Fruit fly (Drosophila melanogaster) whole organism, wandering third instar larva: ENCODE results near the gene Pex12.

Experiments
- Abd-B ChIP-seq: fragments of >200 bp; optimal IDR thresholded peaks from 2 replicates; lab custom pipeline; 2017; ENCODE audit warnings: missing biosample characterization, missing genetic modification characterization
- CG9705 ChIP-seq: fragments of 200-800 bp; sonication (Bioruptor generic); optimal IDR thresholded peaks from 2 replicates; lab custom pipeline; 2018; ENCODE audit warnings: missing biosample characterization, mild to moderate bottlenecking, missing genetic modification characterization
- CrebA ChIP-seq: fragments of 200-800 bp; sonication (Bioruptor generic); optimal IDR thresholded peaks from 2 replicates; lab custom pipeline; 2016; ENCODE audit warnings: missing biosample characterization, mild to moderate bottlenecking, missing genetic modification characterization, borderline replicate concordance
- Dfd ChIP-seq: fragments of >200 bp; optimal IDR thresholded peaks from 2 replicates; lab custom pipeline; 2017; ENCODE audit warnings: missing biosample characterization, missing genetic modification characterization
- Dif ChIP-seq: fragments of 200-275, 200-300 bp; sonication (Bioruptor generic); optimal IDR thresholded peaks from 2 replicates; lab custom pipeline; 2018; ENCODE audit warnings: missing biosample characterization, missing genetic modification characterization; ENCODE audit not compliant: partially characterized antibody
- GATAd ChIP-seq: sonication (Bioruptor generic); optimal IDR thresholded peaks from 2 replicates; lab custom pipeline; 2016; ENCODE audit warnings: missing biosample characterization, missing genetic modification characterization
- HLH106 ChIP-seq: fragments of 200-800 bp; optimal IDR thresholded peaks from 3 replicates; lab custom pipeline; 2019; ENCODE audit warnings: missing biosample characterization, mild to moderate bottlenecking, missing genetic modification characterization, moderate library complexity
- Hnf4 ChIP-seq: fragments of 200-800 bp; sonication (Bioruptor generic); optimal IDR thresholded peaks from 2 replicates; lab custom pipeline; 2016; ENCODE audit warnings: missing biosample characterization, mild to moderate bottlenecking, missing genetic modification characterization
- Hr78 ChIP-seq: fragments of >200 bp; optimal IDR thresholded peaks from 2 replicates; lab custom pipeline; 2017; ENCODE audit warnings: missing biosample characterization, missing genetic modification characterization
- Hr83 ChIP-seq: fragments of 200-300 bp; sonication (Bioruptor generic); optimal IDR thresholded peaks from 2 replicates; lab custom pipeline; 2016; ENCODE audit warnings: missing biosample characterization, mild to moderate bottlenecking, missing genetic modification characterization, moderate library complexity; ENCODE audit not compliant: poor library complexity, severe bottlenecking
- Jra ChIP-seq: sonication (Bioruptor generic); optimal IDR thresholded peaks from 2 replicates; lab custom pipeline; 2016; ENCODE audit warnings: missing biosample characterization, missing genetic modification characterization
- Mio ChIP-seq: sonication (Bioruptor generic); optimal IDR thresholded peaks from 2 replicates; lab custom pipeline; 2016; ENCODE audit warnings: missing biosample characterization, missing genetic modification characterization
- OdsH ChIP-seq: fragments of 200-800 bp; sonication (Bioruptor generic); optimal IDR thresholded peaks from 2 replicates; lab custom pipeline; 2016; ENCODE audit warnings: missing biosample characterization, mild to moderate bottlenecking, missing genetic modification characterization
- Rel ChIP-seq, 2 experiments: fragments of 200-800 bp; sonication (Bioruptor generic) in 1 of 2; optimal IDR thresholded peaks; 2 replicates in 1 of 2; 3 replicates in 1 of 2; lab custom pipeline; 2016 to 2019; ENCODE audit warnings: mild to moderate bottlenecking in 2 of 2, missing biosample characterization in 2 of 2, missing genetic modification characterization in 2 of 2, moderate library complexity in 1 of 2
- Sp1 ChIP-seq: fragments of 200-800 bp; sonication (Bioruptor generic); optimal IDR thresholded peaks from 3 replicates; lab custom pipeline; 2019; ENCODE audit warnings: missing biosample characterization, mild to moderate bottlenecking, missing genetic modification characterization, moderate library complexity
- br ChIP-seq: fragments of 200-800 bp; sonication (Bioruptor generic); optimal IDR thresholded peaks from 2 replicates; lab custom pipeline; 2016; ENCODE audit warnings: missing biosample characterization, missing genetic modification characterization
- brk ChIP-seq: fragments of 200-800 bp; sonication (Bioruptor generic); optimal IDR thresholded peaks from 2 replicates; lab custom pipeline; 2016; ENCODE audit warnings: missing biosample characterization, mild to moderate bottlenecking, missing genetic modification characterization
- dl ChIP-seq, 2 experiments: fragments of 175-275, 200-275 bp in 1 of 2; fragments of 200-275 bp in 1 of 2; sonication (Bioruptor generic); optimal IDR thresholded peaks; lab custom pipeline; 2018; ENCODE audit warnings: mild to moderate bottlenecking in 2 of 2, missing biosample characterization in 2 of 2, missing genetic modification characterization in 2 of 2, moderate library complexity in 2 of 2; ENCODE audit not compliant: partially characterized antibody in 2 of 2, insufficient read depth in 1 of 2
- dsf ChIP-seq: sonication (Bioruptor generic); optimal IDR thresholded peaks from 2 replicates; lab custom pipeline; 2016; ENCODE audit warnings: missing biosample characterization, missing genetic modification characterization, borderline replicate concordance
- foxo ChIP-seq, 2 experiments: fragments of 200-800 bp; sonication (Bioruptor generic); optimal IDR thresholded peaks; 2 replicates in 1 of 2; 3 replicates in 1 of 2; lab custom pipeline; 2016 to 2017; ENCODE audit warnings: missing biosample characterization in 2 of 2, missing genetic modification characterization in 2 of 2
- fru ChIP-seq: fragments of 200-800 bp; sonication (Bioruptor generic); optimal IDR thresholded peaks from 3 replicates; lab custom pipeline; 2016; ENCODE audit warnings: missing biosample characterization, mild to moderate bottlenecking, missing genetic modification characterization
- h ChIP-seq: fragments of 200-800 bp; sonication (Bioruptor generic); optimal IDR thresholded peaks from 3 replicates; lab custom pipeline; 2016; ENCODE audit warnings: missing biosample characterization, mild to moderate bottlenecking, missing genetic modification characterization
- jim ChIP-seq: fragments of 175-275, 200-325 bp; sonication (Bioruptor generic); optimal IDR thresholded peaks from 2 replicates; lab custom pipeline; 2016; ENCODE audit warnings: missing biosample characterization, mild to moderate bottlenecking, missing genetic modification characterization
- pan ChIP-seq: fragments of >200 bp; optimal IDR thresholded peaks from 2 replicates; lab custom pipeline; 2017
- psq ChIP-seq: fragments of 200-800 bp; sonication (Bioruptor generic); optimal IDR thresholded peaks from 3 replicates; lab custom pipeline; 2017; ENCODE audit warnings: missing biosample characterization, mild to moderate bottlenecking, missing genetic modification characterization, moderate library complexity
- rgr ChIP-seq: fragments of 200-800 bp; sonication (Bioruptor generic); optimal IDR thresholded peaks from 3 replicates; lab custom pipeline; 2016; ENCODE audit warnings: missing biosample characterization, mild to moderate bottlenecking, missing genetic modification characterization
- sage ChIP-seq: fragments of 200-800 bp; sonication (Bioruptor generic); optimal IDR thresholded peaks from 2 replicates; lab custom pipeline; 2016; ENCODE audit warnings: missing biosample characterization, mild to moderate bottlenecking, missing genetic modification characterization
- sv ChIP-seq: fragments of 200-800 bp; sonication (Bioruptor generic); optimal IDR thresholded peaks from 3 replicates; lab custom pipeline; 2016; ENCODE audit warnings: missing biosample characterization, missing genetic modification characterization
- woc ChIP-seq: sonication (Bioruptor generic); optimal IDR thresholded peaks from 2 replicates; lab custom pipeline; 2016; ENCODE audit warnings: missing biosample characterization, mild to moderate bottlenecking, missing genetic modification characterization

The Pex12 gene

DNA sequence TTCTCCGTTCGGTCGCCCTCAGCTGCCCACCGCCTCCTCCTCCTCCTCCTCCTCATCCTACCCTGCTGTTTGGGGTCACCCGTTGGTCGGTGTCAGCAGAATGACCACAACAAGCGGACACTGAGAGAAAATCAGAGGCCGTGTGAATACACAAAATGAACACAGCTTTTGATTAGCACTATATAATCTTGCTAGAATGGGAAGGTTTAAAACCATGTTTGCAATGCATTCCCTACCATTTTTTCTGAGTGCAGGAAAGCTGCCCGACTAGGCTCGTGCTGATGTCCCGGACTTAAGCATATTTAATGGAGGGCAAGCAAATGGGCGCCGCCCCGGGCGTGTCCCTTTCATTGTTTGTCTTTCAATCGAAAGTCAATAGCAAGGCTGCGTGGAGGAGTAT lies 34.9 kb upstream of the Pex12 start:
- TF ChIP-seq psq (no peak), foxo (GFP tag; optimal IDR thresholded peaks at IDR 0.05; lab: Kevin White, UChicago) (no peak), sage (GFP tag; lab: Kevin White, UChicago) (no peak), h (GFP tag; lab: Kevin White, UChicago) (no peak), brk (no peak), fru (no peak), br (GFP tag; lab: Kevin White, UChicago) (no peak)

DNA sequence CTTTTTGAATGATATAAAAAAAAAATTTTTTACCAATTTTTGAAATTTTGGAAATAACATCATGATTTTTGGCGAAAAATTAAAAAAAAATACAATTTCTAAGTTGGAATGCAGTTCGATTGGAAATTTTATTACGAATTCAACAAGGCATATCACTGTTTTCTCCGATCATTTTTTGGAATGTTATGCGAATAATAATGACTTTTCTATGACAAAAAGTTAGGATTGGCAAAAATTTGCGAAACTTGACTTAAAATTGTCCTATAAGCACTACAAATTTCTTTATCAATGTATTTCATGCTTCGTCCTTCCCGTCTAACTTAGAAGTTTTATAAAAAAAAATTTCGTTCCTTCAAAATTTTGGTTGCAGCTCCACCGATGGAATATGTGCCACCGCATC lies 31.8 kb upstream of the Pex12 start, which contains the start of gene CG3544:
TSS of gene CG3544 (plus strand) at position 301 of the 400 bp plus-strand sequence.
- no peak for TF ChIP-seq HLH106 (tag; lab: Kevin White, UChicago)
- no peak for TF ChIP-seq Abd-B (GFP tag; lab: Kevin White, UChicago)
- no peak for TF ChIP-seq brk
- no peak for TF ChIP-seq CrebA
- TF ChIP-seq Mio (GFP tag; lab: Kevin White, UChicago): no peak
- no peak for TF ChIP-seq fru
- TF ChIP-seq Dif (GFP tag; lab: Kevin White, UChicago): no peak
- no peak for TF ChIP-seq dl (GFP tag; optimal IDR thresholded peaks at IDR 0.05; lab: Kevin White, UChicago; ENCODE audit: insufficient read depth in 1 of 2, partially characterized antibody in 2 of 2)
- TF ChIP-seq h (GFP tag; lab: Kevin White, UChicago): no peak
- no peak for TF ChIP-seq Sp1
- no peak for TF ChIP-seq sage (GFP tag; lab: Kevin White, UChicago)
- TF ChIP-seq OdsH (GFP tag; lab: Kevin White, UChicago): no peak
- no peak for TF ChIP-seq GATAd (GFP tag; lab: Kevin White, UChicago)
- no peak for TF ChIP-seq Hnf4
- no peak for TF ChIP-seq br (GFP tag; lab: Kevin White, UChicago)

DNA sequence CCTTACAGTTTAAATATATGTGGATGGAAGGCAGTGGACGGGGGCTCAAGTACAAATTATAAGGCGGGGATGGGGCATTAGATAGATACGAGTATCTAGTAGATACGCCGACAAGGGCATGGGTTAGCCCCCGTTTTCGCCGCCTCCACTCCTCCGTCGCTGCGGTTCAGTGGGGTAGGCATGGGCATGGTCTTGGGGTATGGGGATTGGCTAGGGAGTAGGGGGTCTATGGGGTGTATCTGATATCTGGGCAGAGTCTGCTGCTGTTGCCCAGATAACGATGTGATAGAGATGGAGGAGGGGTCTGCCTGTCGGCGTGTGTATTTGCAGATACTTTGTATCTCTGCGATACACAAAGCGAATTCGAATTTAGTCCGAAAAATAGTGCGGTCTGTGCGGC lies 25.8 kb upstream of the Pex12 start:
- TF ChIP-seq woc (GFP tag; lab: Kevin White, UChicago): no peak
- no peak for TF ChIP-seq CG9705 (GFP tag; lab: Kevin White, UChicago)
- TF ChIP-seq Rel (GFP tag; optimal IDR thresholded peaks at IDR 0.05; lab: Kevin White, UChicago): no peak
- no peak for TF ChIP-seq Rel (tag; optimal IDR thresholded peaks at IDR 0.05; lab: Kevin White, UChicago)
- TF ChIP-seq OdsH (GFP tag; lab: Kevin White, UChicago): no peak

DNA sequence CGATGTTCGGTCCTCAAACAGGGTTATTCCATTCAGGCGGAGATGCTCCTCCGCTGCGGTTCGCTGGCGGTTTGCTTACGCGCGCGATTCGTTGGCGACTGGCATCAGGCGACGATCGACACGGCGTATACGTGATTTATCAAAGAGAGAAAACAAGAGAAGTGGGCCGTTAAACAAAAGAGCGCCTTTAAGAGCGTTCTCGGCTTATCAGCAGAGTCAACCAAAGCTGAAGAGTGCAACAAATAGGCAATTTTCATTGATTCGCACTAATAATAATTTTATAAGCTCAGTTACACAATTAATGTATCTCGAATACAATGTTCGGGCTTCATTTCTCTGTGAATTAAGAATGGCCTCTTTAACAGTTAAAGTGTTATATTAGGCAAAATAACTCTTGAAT lies 25.1 kb upstream of the Pex12 start, which contains the start of gene Pkg21D:
TSS of gene Pkg21D (minus strand) at position 101 of the 400 bp plus-strand sequence.
- TF ChIP-seq rgr (no peak), h (GFP tag; lab: Kevin White, UChicago) (no peak), Mio (GFP tag; lab: Kevin White, UChicago) (no peak), OdsH (GFP tag; lab: Kevin White, UChicago) (no peak), jim (no peak), Hnf4 (no peak), br (GFP tag; lab: Kevin White, UChicago) (no peak), HLH106 (tag; lab: Kevin White, UChicago) (no peak), sage (GFP tag; lab: Kevin White, UChicago) (no peak), sv (GFP tag; lab: Kevin White, UChicago) (no peak), pan (lab: Kevin White, UChicago) (no peak), CG9705 (GFP tag; lab: Kevin White, UChicago) (no peak), Dfd (GFP tag; lab: Kevin White, UChicago) (no peak), Rel (GFP tag; optimal IDR thresholded peaks at IDR 0.05; lab: Kevin White, UChicago) (no peak), Rel (tag; optimal IDR thresholded peaks at IDR 0.05; lab: Kevin White, UChicago) (no peak), foxo (GFP tag; optimal IDR thresholded peaks at IDR 0.05; lab: Kevin White, UChicago) (no peak), Hr83 (GFP tag; lab: Kevin White, UChicago) (no peak), Sp1 (no peak)

DNA sequence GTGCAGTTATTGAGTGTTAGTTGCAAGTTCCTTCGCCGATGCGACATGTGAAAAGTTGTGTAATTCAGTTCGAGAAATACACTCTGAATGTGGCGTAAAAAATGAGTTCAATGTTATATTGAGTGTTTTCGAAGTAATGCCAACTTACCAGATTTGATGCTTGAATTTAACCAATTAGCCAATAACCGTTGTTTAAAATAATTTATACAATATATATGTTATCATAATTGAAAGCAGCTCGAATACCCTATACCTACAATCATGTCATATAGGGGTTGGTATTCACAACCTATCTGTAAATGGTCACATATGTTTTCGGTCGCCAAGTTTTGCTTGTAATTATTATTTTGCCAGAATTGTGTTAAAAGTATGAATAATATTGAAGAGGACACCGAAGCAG lies 5.5 kb upstream of the Pex12 start, which contains the start of gene Nnf1b:
TSS of gene Nnf1b (plus strand) at position 301 of the 400 bp plus-strand sequence.
- TF ChIP-seq Hr78 (GFP tag; lab: Kevin White, UChicago) (no peak), woc (GFP tag; lab: Kevin White, UChicago) (no peak), Dif (GFP tag; lab: Kevin White, UChicago) (no peak), h (GFP tag; lab: Kevin White, UChicago) (no peak), psq (no peak), Hr83 (GFP tag; lab: Kevin White, UChicago) (no peak), Sp1 (no peak), Jra (no peak), dsf (GFP tag; lab: Kevin White, UChicago) (no peak)
